Fruit fly (Drosophila melanogaster): ENCODE results near the gene CG6495.

Gene CG6495

DNA sequence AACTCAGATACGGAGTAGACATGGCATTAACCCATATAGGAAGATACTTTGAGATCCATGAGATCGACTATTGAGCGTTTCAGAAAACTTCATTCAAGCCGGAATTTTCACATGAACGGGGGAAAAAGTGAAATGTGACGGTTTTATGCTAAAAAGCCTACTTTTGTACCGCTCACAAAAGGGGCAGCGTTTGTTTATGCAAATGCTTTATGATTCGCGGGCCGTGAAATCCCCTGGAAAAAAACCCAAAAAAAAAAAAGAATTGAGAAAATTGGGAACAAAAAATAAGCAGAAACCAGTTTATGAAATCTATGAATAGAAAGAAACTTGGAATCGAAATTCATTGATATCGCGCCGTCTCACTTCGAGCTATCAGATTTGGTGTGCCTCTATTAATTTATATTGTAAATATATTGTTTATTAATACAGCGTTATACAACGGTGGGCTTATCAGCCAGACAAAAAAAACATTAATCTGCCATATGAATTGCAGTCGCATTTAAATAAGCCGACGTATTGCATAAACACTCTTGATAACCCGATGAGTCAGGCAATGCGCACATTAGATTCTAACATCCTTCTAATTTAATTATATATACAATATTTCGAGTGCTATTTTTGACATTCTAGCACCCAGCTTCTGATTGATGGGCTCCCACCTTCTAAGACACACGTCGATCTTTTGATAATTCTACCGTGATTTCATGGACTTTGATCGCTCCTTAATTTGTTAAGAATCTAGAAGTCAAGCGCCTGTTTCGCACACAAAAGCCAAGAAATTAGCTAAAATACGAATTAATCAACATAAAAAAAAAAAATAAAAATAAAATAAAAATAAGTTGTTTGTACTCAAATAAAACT lies 11.1 kb upstream of the CG6495 start:
- TF ChIP-seq ttk (optimal IDR thresholded peaks at IDR 0.05) (no peak), Sin3A (optimal IDR thresholded peaks at IDR 0.05) (no peak), Myc (optimal IDR thresholded peaks at IDR 0.05) (no peak), insv (optimal IDR thresholded peaks at IDR 0.05) (no peak), h (optimal IDR thresholded peaks at IDR 0.05) (no peak)

DNA sequence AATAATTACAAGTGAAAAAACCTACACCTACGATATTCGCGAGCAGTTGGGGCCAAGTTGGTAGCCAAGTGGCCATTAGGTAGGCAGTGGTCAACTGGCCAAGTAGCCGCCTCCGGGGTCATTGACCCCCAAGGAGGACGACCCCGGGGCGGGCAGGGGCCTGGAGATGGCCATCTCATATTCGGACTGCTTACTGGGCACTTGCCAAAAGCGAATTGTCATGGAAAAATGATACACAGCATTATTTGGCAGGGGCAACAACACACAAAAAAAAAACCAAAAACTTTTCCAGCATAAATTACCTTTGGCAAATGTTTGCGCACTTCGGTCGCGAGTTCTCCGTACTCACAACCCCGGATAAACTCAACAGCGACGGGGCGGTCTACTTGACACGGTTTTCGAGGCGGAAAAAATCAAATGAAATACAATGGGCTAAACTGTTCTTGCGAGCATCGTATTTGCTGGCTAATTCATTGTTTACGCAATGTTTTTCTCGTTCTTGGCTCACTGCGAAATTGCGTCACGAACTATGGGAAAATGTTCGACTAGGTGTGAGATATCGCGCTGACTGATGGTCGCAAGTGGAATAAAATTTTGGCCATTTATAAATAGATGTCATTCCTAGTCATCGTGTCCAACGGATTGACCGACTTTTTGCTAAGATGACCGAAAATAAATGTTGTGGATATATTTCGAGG lies 9.9 kb upstream of the CG6495 start:
- TF ChIP-seq Myc (optimal IDR thresholded peaks at IDR 0.05) (no peak), h (optimal IDR thresholded peaks at IDR 0.05) (no peak), insv (optimal IDR thresholded peaks at IDR 0.05) (no peak), Sin3A (optimal IDR thresholded peaks at IDR 0.05) (no peak), ttk (optimal IDR thresholded peaks at IDR 0.05) (no peak), psq (optimal IDR thresholded peaks at IDR 0.05) (no peak)

DNA sequence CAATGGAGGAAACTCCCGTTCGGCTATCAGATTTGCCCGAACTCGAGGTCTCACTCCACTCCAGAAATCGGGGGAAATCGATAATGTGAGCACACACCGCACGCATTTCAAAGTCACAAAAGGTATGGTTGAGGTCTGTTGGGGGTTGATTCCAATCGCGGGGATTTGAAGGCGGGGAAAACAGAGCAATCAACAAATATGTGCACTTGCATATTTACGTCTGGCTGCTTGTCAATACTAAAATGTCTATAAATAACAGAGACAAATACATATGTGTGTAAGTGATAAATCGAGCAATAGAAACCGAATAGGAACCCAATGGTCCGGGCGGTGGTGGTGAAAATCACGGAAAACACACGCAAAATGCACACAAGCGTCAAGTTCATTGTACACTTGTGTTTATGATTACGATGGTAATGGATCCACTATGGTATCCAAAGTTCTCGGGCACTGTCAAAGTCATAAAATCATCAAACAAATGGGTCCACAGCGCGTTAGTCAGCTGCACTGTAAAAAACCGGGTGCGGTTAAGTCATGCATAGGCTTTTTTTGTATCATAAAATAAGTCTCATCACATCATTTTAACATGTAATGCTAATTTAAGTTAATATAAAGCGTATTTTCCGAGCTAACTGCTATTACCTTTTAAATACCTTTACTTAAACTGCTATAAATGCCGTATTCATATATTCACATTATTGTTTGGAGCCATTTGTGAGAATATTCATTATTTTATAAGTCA lies 8.9 kb upstream of the CG6495 start:
- TF ChIP-seq Myc (optimal IDR thresholded peaks at IDR 0.05): no peak
- TF ChIP-seq h (optimal IDR thresholded peaks at IDR 0.05): no peak
- TF ChIP-seq insv (optimal IDR thresholded peaks at IDR 0.05): no peak
- no peak for TF ChIP-seq ttk (optimal IDR thresholded peaks at IDR 0.05)

DNA sequence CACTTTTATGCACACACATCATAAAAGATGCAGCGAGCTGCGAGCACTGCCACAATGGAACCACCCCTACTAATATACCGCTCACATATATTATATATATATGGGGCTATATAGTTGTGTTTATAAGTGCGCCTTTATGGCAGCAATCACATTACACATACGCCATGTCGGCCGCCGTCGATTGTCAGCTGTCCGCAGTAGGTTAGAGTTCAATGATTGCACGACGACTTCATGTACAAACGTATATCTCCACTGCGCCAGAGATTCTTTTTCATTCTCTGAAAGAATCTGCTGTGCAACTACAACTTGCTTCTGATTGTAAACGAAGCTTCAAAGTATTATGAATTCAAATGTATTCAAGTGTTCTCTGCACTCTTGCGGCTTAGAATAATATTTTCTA lies 8.2 kb upstream of the CG6495 start:
- TF ChIP-seq ttk (optimal IDR thresholded peaks at IDR 0.05): no peak
- no peak for TF ChIP-seq Myc (optimal IDR thresholded peaks at IDR 0.05)
- no peak for TF ChIP-seq insv (optimal IDR thresholded peaks at IDR 0.05)
- no peak for TF ChIP-seq psq (optimal IDR thresholded peaks at IDR 0.05)
- TF ChIP-seq h (optimal IDR thresholded peaks at IDR 0.05): no peak
- no peak for TF ChIP-seq Sin3A (optimal IDR thresholded peaks at IDR 0.05)

DNA sequence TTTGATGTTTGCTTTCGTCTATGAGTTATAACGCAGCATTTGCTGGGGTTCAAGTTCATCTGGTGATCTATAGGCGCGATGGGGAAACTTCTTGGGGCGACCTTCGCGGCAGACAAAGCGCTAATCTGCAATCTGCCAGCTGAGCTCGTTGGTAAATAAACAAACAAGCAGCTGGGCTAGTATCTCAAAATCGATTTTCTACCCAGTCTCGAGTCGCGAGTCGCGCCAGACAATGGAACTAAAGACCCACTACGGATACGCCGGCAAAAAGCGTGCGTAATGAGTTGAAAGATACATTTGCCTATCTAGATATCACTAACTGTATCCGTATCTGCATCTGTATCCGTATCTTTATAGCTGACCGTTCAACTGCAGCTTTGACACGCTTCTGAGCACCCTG lies 7.3 kb upstream of the CG6495 start:
- TF ChIP-seq Myc (optimal IDR thresholded peaks at IDR 0.05) (no peak), insv (optimal IDR thresholded peaks at IDR 0.05) (no peak), h (optimal IDR thresholded peaks at IDR 0.05) (no peak)

DNA sequence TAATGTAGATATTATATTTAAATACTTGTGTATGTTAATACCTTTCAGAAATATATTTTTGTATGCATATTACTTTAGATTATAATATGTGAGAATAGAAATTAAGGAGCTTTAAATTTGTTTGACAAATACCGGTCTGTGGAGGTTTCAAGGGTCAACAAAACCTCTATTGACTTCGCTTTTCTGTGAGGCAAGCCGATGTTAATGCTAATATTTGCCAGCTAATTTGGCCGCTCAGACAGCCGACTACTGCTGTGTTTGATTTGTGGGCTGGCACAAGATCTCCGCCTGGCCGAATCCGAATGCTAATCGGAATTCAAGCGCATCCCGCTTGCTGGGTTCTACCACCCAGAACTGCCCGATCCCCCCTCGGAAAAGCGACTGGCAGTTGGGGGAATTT lies 6.3 kb upstream of the CG6495 start:
- no peak for TF ChIP-seq ttk (optimal IDR thresholded peaks at IDR 0.05)
- no peak for TF ChIP-seq h (optimal IDR thresholded peaks at IDR 0.05)
- TF ChIP-seq insv (optimal IDR thresholded peaks at IDR 0.05): no peak
- no peak for TF ChIP-seq psq (optimal IDR thresholded peaks at IDR 0.05)
- no peak for TF ChIP-seq Myc (optimal IDR thresholded peaks at IDR 0.05)
- TF ChIP-seq Sin3A (optimal IDR thresholded peaks at IDR 0.05): no peak

DNA sequence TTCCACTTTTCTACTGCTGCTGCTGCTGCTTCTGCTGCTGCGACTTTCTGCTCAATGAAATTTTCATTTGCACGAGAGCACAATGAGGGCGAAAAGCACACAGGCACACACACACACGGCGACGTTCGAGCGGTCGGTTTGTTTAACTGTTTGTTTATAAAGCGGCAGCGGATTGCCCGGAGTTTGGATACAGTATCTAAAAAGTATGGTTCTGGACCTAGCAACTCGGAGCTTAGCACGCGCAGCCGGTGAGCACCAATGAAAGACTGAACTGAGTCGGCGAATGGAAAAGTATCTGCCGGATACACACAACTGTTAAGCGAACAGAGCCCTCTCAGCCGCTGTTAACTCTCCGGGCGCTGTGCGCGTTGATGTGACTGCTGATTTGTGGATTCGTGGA lies 4.9 kb upstream of the CG6495 start, which contains the start of gene CG17124:
TSS of gene CG17124 (minus strand) at position 277 of the 400 bp plus-strand sequence.
- no peak for TF ChIP-seq ttk (optimal IDR thresholded peaks at IDR 0.05)
- no peak for TF ChIP-seq h (optimal IDR thresholded peaks at IDR 0.05)
- no peak for TF ChIP-seq Sin3A (optimal IDR thresholded peaks at IDR 0.05)
- TF ChIP-seq psq (optimal IDR thresholded peaks at IDR 0.05): no peak
- no peak for TF ChIP-seq insv (optimal IDR thresholded peaks at IDR 0.05)
- TF ChIP-seq Myc (optimal IDR thresholded peaks at IDR 0.05): no peak

DNA sequence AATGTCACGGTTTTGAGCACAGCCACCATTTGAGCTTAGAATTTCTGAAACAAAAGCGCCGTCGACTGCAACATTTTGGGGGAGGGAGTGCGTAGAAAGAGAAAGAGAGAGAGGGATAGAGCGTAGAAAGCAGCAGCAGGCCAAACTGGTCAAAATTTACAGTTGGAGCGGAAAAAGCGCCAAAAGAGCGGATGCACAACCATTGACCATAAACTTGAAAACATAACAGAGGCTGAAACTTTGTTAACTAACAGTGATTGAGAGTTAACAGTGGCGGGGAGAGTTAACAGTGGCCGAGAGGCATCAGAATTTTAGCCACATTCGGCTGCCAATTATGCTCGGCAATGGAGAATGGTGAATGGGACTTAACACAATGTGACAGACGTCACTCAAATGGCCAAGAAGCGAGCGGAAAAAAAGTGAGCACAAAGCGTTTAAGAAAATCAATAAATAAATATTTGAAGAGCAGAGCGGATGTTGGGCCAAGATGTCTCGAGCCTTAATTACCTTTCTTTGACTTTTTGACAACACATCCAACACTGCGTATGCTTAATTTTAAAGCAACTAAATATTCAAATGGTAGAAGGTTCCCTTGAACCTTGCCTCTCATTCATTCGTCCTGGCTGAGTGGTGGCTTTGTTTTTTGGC lies 3.8 kb upstream of the CG6495 start:
- no peak for TF ChIP-seq h (optimal IDR thresholded peaks at IDR 0.05)
- no peak for TF ChIP-seq ttk (optimal IDR thresholded peaks at IDR 0.05)
- no peak for TF ChIP-seq psq (optimal IDR thresholded peaks at IDR 0.05)

DNA sequence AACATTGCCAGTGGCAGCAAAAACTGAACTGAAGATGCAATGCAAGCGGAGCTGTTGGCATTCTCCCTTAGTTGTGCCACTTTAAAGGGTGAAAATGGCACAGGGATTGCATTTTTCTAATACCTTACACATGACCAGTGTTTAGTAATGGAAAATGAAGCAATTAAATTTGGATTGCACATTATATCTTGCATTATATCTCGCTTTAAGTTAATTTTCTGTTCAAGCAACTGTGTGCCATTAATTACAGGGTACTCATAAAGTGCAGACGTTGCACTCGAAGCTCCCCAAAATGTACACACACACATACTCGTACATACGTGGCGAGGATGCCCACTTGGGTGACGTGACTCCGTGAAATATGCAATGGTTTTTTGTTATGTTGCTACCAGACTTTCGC lies 1.3 kb upstream of the CG6495 start:
- TF ChIP-seq Myc (optimal IDR thresholded peaks at IDR 0.05): no peak
- TF ChIP-seq psq (optimal IDR thresholded peaks at IDR 0.05): no peak
- TF ChIP-seq Sin3A (optimal IDR thresholded peaks at IDR 0.05): no peak
- no peak for TF ChIP-seq ttk (optimal IDR thresholded peaks at IDR 0.05)
- no peak for TF ChIP-seq h (optimal IDR thresholded peaks at IDR 0.05)
- TF ChIP-seq insv (optimal IDR thresholded peaks at IDR 0.05): no peak

DNA sequence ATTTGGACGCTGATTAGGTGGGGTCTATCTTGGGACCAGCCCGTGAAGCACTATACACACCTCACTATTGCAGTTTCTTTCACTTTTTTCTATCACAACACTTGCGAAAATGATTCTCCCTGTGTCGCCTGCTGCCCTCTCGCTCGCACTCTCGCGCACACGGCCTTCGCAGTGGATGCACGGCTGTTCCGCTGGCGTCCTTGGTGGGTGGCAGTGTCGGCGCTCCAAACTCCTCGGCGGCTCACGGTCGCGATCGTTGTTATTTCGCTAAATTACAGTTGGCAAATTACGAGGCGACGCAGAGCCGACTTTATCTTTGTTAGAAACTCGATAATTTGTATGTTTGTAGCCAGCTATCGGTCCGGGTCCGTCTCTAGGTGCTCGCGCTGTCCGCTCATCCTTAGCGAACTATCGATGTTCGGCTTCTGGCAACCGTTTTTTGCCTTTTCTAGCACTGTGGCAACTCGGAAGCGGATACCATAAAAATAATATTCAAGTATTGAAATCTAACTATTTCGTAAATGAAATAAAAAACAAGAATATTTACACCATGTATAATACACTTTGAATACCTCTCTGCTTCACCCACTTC lies 6.8 kb downstream of the CG6495 start, which contains the start of gene Ubc2:
TSS of gene Ubc2 (minus strand) at position 410 of the 592 bp plus-strand sequence.
- no peak for TF ChIP-seq psq (optimal IDR thresholded peaks at IDR 0.05)
- no peak for TF ChIP-seq ttk (optimal IDR thresholded peaks at IDR 0.05)
- no peak for TF ChIP-seq insv (optimal IDR thresholded peaks at IDR 0.05)
- no peak for TF ChIP-seq Myc (optimal IDR thresholded peaks at IDR 0.05)
- no peak for TF ChIP-seq Sin3A (optimal IDR thresholded peaks at IDR 0.05)

DNA sequence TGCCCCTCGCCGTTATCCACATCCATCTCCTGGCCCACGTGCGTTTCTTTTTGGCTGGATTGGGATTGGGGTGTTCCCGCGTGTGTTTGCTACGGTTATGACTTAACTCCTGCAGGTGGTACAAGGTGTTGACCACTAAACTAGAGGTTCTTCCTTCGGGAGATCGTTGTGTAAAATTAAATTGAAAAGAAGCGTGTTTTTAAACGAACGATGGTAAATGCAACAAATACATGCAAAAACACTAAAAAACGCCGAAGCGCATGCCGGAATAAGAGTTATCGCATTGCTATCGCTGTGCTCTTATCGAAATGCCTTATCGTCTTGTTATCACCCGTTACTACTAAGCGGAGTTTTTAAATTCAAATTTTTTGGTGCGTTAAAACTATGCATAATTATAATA lies 8.8 kb downstream of the CG6495 start, which contains the start of gene CG6724:
TSS of gene CG6724 (minus strand) at position 245 of the 400 bp plus-strand sequence.
- TF ChIP-seq ttk (optimal IDR thresholded peaks at IDR 0.05) (no peak), Myc (optimal IDR thresholded peaks at IDR 0.05) (no peak), psq (optimal IDR thresholded peaks at IDR 0.05) (no peak), h (optimal IDR thresholded peaks at IDR 0.05) (no peak), Sin3A (optimal IDR thresholded peaks at IDR 0.05) (no peak), insv (optimal IDR thresholded peaks at IDR 0.05) (no peak)

Measured in Kc167 (cell line).